Fruit fly (Drosophila melanogaster) whole organism, embryonic: ENCODE data around the gene axo.

Experiments
- Atf3 ChIP-seq: fragments of 200-800 bp; sonication (Bioruptor generic); optimal IDR thresholded peaks from 3 replicates; lab custom pipeline; 2016; ENCODE audit warnings: missing biosample characterization, missing genetic modification characterization
- CG11504 ChIP-seq: fragments of 200-800 bp; sonication (Bioruptor generic); optimal IDR thresholded peaks from 3 replicates; lab custom pipeline; 2019; ENCODE audit warnings: missing biosample characterization, mild to moderate bottlenecking, missing genetic modification characterization, moderate library complexity
- CG1233 ChIP-seq: fragments of 200-800 bp; sonication (Bioruptor generic); optimal IDR thresholded peaks from 4 replicates; lab custom pipeline; 2018; ENCODE audit warnings: missing biosample characterization, mild to moderate bottlenecking, missing genetic modification characterization
- CG12659 ChIP-seq: fragments of 200-800 bp; sonication (Bioruptor generic); optimal IDR thresholded peaks from 3 replicates; lab custom pipeline; 2017; ENCODE audit warnings: mild to moderate bottlenecking, missing biosample characterization, missing genetic modification reagents, missing genetic modification characterization
- CG1529 ChIP-seq: fragments of 200-800 bp; sonication (Bioruptor generic); optimal IDR thresholded peaks from 3 replicates; lab custom pipeline; 2018; ENCODE audit warnings: missing biosample characterization, missing genetic modification characterization
- CG15696 ChIP-seq: fragments of 200-800 bp; sonication (Bioruptor generic); optimal IDR thresholded peaks from 2 replicates; lab custom pipeline; 2019; ENCODE audit warnings: missing biosample characterization, mild to moderate bottlenecking, missing genetic modification characterization, moderate library complexity
- CG1602 ChIP-seq: fragments of 200-800 bp; sonication (Bioruptor generic); optimal IDR thresholded peaks from 3 replicates; lab custom pipeline; 2016; ENCODE audit warnings: missing biosample characterization, missing genetic modification characterization
- CG1647 ChIP-seq: fragments of 200-800 bp; sonication (Bioruptor generic); optimal IDR thresholded peaks from 3 replicates; lab custom pipeline; 2016; ENCODE audit warnings: missing biosample characterization, missing genetic modification characterization
- CG17829 ChIP-seq: fragments of 200-800 bp; optimal IDR thresholded peaks from 2 replicates; lab custom pipeline; 2019; ENCODE audit warnings: missing biosample characterization, mild to moderate bottlenecking, missing genetic modification characterization, moderate library complexity
- CG18599 ChIP-seq: fragments of 200-800 bp; sonication (Bioruptor generic); optimal IDR thresholded peaks from 3 replicates; lab custom pipeline; 2017; ENCODE audit warnings: missing biosample characterization, missing genetic modification characterization, mild to moderate bottlenecking, moderate library complexity, missing genetic modification reagents
- CG18619 ChIP-seq: fragments of 200-800 bp; sonication (Bioruptor generic); optimal IDR thresholded peaks from 3 replicates; lab custom pipeline; 2017; ENCODE audit warnings: missing biosample characterization, mild to moderate bottlenecking, missing genetic modification characterization
- CG2120 ChIP-seq: fragments of 200-800 bp; sonication (Bioruptor generic); optimal IDR thresholded peaks from 3 replicates; lab custom pipeline; 2016; ENCODE audit warnings: missing biosample characterization, missing genetic modification characterization
- CG2202 ChIP-seq: fragments of 200-800 bp; sonication (Bioruptor generic); optimal IDR thresholded peaks from 2 replicates; lab custom pipeline; 2018; ENCODE audit warnings: missing biosample characterization, mild to moderate bottlenecking, missing genetic modification characterization
- CG2712 ChIP-seq: fragments of 200-800 bp; optimal IDR thresholded peaks from 3 replicates; lab custom pipeline; 2019; ENCODE audit warnings: missing biosample characterization, mild to moderate bottlenecking, missing genetic modification characterization, moderate library complexity
- CG31441 ChIP-seq: fragments of 200-800 bp; sonication (Bioruptor generic); IDR thresholded peaks from 2 replicates; pipeline ENCODE4 v1.3.6; 2022; ENCODE audit warnings: missing biosample characterization, missing genetic modification characterization
- CG7786 ChIP-seq: fragments of 200-800 bp; sonication (Bioruptor generic); optimal IDR thresholded peaks from 2 replicates; lab custom pipeline; 2016; ENCODE audit warnings: missing biosample characterization, missing genetic modification characterization
- CG8478 ChIP-seq: fragments of >200 bp; optimal IDR thresholded peaks from 2 replicates; lab custom pipeline; 2018
- CG9876 ChIP-seq: fragments of 200-800 bp; sonication (Bioruptor generic); optimal IDR thresholded peaks from 2 replicates; lab custom pipeline; 2016; ENCODE audit warnings: missing biosample characterization, missing genetic modification characterization
- Dref ChIP-seq: fragments of 200-800 bp; sonication (Bioruptor generic); IDR thresholded peaks from 2 replicates; pipeline ENCODE4 v1.3.6; 2022; ENCODE audit warnings: missing biosample characterization, missing genetic modification characterization
- Drgx ChIP-seq: fragments of 200-800 bp; sonication (Bioruptor generic); IDR thresholded peaks from 2 replicates; pipeline ENCODE4 v1.3.6; 2022; ENCODE audit warnings: missing biosample characterization, missing genetic modification characterization
- Elba2 ChIP-seq: fragments of 200-800 bp; sonication (Bioruptor generic); optimal IDR thresholded peaks from 3 replicates; lab custom pipeline; 2016; ENCODE audit warnings: missing biosample characterization, missing genetic modification characterization
- Fer3 ChIP-seq: fragments of 200-800 bp; sonication (Bioruptor generic); optimal IDR thresholded peaks from 2 replicates; lab custom pipeline; 2018; ENCODE audit warnings: missing biosample characterization, mild to moderate bottlenecking, missing genetic modification characterization, moderate library complexity
- Myb ChIP-seq: fragments of 200-800 bp; sonication (Bioruptor generic); optimal IDR thresholded peaks from 2 replicates; lab custom pipeline; 2016; ENCODE audit warnings: missing biosample characterization, missing genetic modification characterization
- Pdp1 ChIP-seq, 2 experiments: fragments of 200-800 bp; sonication (Bioruptor generic); optimal IDR thresholded peaks; 3 replicates each; lab custom pipeline; 2016; ENCODE audit warnings: missing biosample characterization in 2 of 2, missing genetic modification characterization in 2 of 2, mild to moderate bottlenecking in 1 of 2, moderate library complexity in 1 of 2
- Sox100B ChIP-seq: fragments of 200-800 bp; sonication (Bioruptor generic); optimal IDR thresholded peaks from 3 replicates; lab custom pipeline; 2018; ENCODE audit warnings: missing biosample characterization, mild to moderate bottlenecking, missing genetic modification characterization
- Spps ChIP-seq: fragments of 200-800 bp; sonication (Bioruptor generic); optimal IDR thresholded peaks from 2 replicates; lab custom pipeline; 2018; ENCODE audit warnings: missing biosample characterization, mild to moderate bottlenecking, missing genetic modification characterization
- ap ChIP-seq: fragments of 200-800 bp; sonication (Bioruptor generic); IDR thresholded peaks from 2 replicates; pipeline ENCODE4 v1.3.6; 2022; ENCODE audit warnings: missing biosample characterization, missing genetic modification characterization
- ase ChIP-seq: fragments of 200-800 bp; sonication (Bioruptor generic); IDR thresholded peaks from 3 replicates; pipeline ENCODE4 v1.3.6; 2022; ENCODE audit warnings: missing biosample characterization, missing genetic modification characterization
- ash1 ChIP-seq: fragments of 200-800 bp; sonication (Bioruptor generic); optimal IDR thresholded peaks from 2 replicates; lab custom pipeline; 2018; ENCODE audit warnings: missing biosample characterization, mild to moderate bottlenecking, missing genetic modification characterization
- bab2 ChIP-seq: fragments of 200-800 bp; sonication (Bioruptor generic); optimal IDR thresholded peaks from 2 replicates; lab custom pipeline; 2016; ENCODE audit warnings: missing biosample characterization, missing genetic modification characterization
- cg ChIP-seq: fragments of 200-800 bp; sonication (Bioruptor generic); optimal IDR thresholded peaks from 3 replicates; lab custom pipeline; 2019; ENCODE audit warnings: missing biosample characterization, mild to moderate bottlenecking, missing genetic modification characterization, moderate library complexity
- disco-r ChIP-seq: fragments of 200-800 bp; sonication (Bioruptor generic); optimal IDR thresholded peaks from 2 replicates; lab custom pipeline; 2016; ENCODE audit warnings: missing biosample characterization, missing genetic modification characterization
- exex ChIP-seq: fragments of 200-800 bp; sonication (Bioruptor generic); optimal IDR thresholded peaks from 4 replicates; lab custom pipeline; 2018; ENCODE audit warnings: missing biosample characterization, mild to moderate bottlenecking, missing genetic modification characterization, moderate library complexity
- eyg ChIP-seq: fragments of 200-800 bp; sonication (Bioruptor generic); optimal IDR thresholded peaks from 3 replicates; lab custom pipeline; 2016; ENCODE audit warnings: missing biosample characterization, missing genetic modification characterization
- grau ChIP-seq: fragments of 200-800 bp; optimal IDR thresholded peaks from 3 replicates; lab custom pipeline; 2019; ENCODE audit warnings: missing biosample characterization, mild to moderate bottlenecking, missing genetic modification characterization, moderate library complexity
- grn ChIP-seq: fragments of 200-800 bp; sonication (Bioruptor generic); optimal IDR thresholded peaks from 3 replicates; lab custom pipeline; 2017; ENCODE audit warnings: missing biosample characterization, missing genetic modification characterization
- hb ChIP-seq: fragments of 200-800 bp; sonication (Bioruptor generic); IDR thresholded peaks from 3 replicates; pipeline ENCODE4 v1.3.6; 2022; ENCODE audit warnings: missing biosample characterization, missing genetic modification characterization; ENCODE audit not compliant: partially characterized antibody
- kay ChIP-seq: fragments of 200-800 bp; sonication (Bioruptor generic); optimal IDR thresholded peaks from 2 replicates; lab custom pipeline; 2016; ENCODE audit warnings: missing biosample characterization, missing genetic modification characterization
- ken ChIP-seq: fragments of 200-800 bp; sonication (Bioruptor generic); IDR thresholded peaks from 3 replicates; pipeline ENCODE4 v1.3.6; 2022; ENCODE audit warnings: missing biosample characterization, missing genetic modification characterization
- maf-S ChIP-seq: fragments of 200-800 bp; sonication (Bioruptor generic); optimal IDR thresholded peaks from 2 replicates; lab custom pipeline; 2016; ENCODE audit warnings: missing biosample characterization, missing genetic modification characterization
- nau ChIP-seq: fragments of 200-800 bp; sonication (Bioruptor generic); optimal IDR thresholded peaks from 3 replicates; lab custom pipeline; 2017; ENCODE audit warnings: missing biosample characterization, mild to moderate bottlenecking, missing genetic modification characterization, missing genetic modification reagents
- pros ChIP-seq: fragments of 200-800 bp; sonication (Bioruptor generic); optimal IDR thresholded peaks from 3 replicates; lab custom pipeline; 2019; ENCODE audit warnings: missing biosample characterization, mild to moderate bottlenecking, missing genetic modification characterization, moderate library complexity
- ranshi ChIP-seq: fragments of 200-800 bp; sonication (Bioruptor generic); IDR thresholded peaks from 2 replicates; pipeline ENCODE4 v1.3.6; 2022; ENCODE audit warnings: missing biosample characterization, missing genetic modification characterization
- run ChIP-seq: fragments of 200-800 bp; sonication (Bioruptor generic); optimal IDR thresholded peaks from 3 replicates; lab custom pipeline; 2018; ENCODE audit warnings: missing biosample characterization, mild to moderate bottlenecking, missing genetic modification characterization
- schlank ChIP-seq: fragments of 200-800 bp; sonication (Bioruptor generic); optimal IDR thresholded peaks from 2 replicates; lab custom pipeline; 2018; ENCODE audit warnings: missing biosample characterization, mild to moderate bottlenecking, missing genetic modification characterization
- sens ChIP-seq: fragments of 200-800 bp; sonication (Bioruptor generic); peaks from one replicate; lab custom pipeline; 2016; ENCODE audit warnings: missing biosample characterization, missing genetic modification characterization
- sens-2 ChIP-seq: fragments of 200-800 bp; sonication (Bioruptor generic); IDR thresholded peaks from 2 replicates; pipeline ENCODE4 v1.3.6; 2022; ENCODE audit warnings: missing biosample characterization, missing genetic modification characterization
- sna ChIP-seq: fragments of 200-800 bp; sonication (Bioruptor generic); IDR thresholded peaks from 2 replicates; pipeline ENCODE4 v1.3.6; 2022; ENCODE audit warnings: missing biosample characterization, missing genetic modification characterization; ENCODE audit not compliant: partially characterized antibody
- so ChIP-seq: fragments of 200-800 bp; sonication (Bioruptor generic); IDR thresholded peaks from 3 replicates; pipeline ENCODE4 v1.3.6; 2022; ENCODE audit warnings: missing biosample characterization, missing genetic modification characterization
- sug ChIP-seq: fragments of 200-800 bp; optimal IDR thresholded peaks from 2 replicates; lab custom pipeline; 2019; ENCODE audit warnings: missing biosample characterization, mild to moderate bottlenecking, missing genetic modification characterization, moderate library complexity
- wdn ChIP-seq: fragments of 200-800 bp; sonication (Bioruptor generic); IDR thresholded peaks from 2 replicates; pipeline ENCODE4 v1.3.6; 2022; ENCODE audit warnings: missing biosample characterization, missing genetic modification characterization
- yki ChIP-seq: fragments of >200 bp; optimal IDR thresholded peaks from 3 replicates; lab custom pipeline; 2018
- zf30C ChIP-seq: fragments of 200-800 bp; sonication (Bioruptor generic); optimal IDR thresholded peaks from 3 replicates; lab custom pipeline; 2018; ENCODE audit warnings: missing biosample characterization, mild to moderate bottlenecking, missing genetic modification characterization

Gene axo

DNA sequence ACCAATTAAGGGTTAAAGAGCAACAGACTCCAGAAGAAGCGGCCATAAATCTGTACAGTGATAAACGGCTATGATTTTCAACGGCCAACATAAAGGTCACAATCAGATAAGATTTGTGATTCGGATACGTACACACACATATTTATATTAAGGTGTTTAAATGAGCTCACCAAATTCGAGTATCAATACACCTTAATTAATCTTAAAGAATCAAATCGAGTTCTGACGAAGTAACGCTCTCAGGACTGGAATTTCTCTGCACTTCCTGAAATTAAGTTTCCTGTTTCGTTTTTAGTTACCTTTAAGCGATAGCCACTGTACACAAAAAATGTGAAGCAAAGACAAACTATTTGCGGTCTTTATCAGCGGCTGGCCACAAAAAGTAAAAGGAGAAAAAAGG is 63.2 kb downstream of the axo start (continued):
- TF ChIP-seq CG17829 (tag; lab: Kevin White, UChicago) (peak; percentile 8), CG9876 (GFP tag; lab: Kevin White, UChicago) (no peak), CG2120 (GFP tag; lab: Kevin White, UChicago) (no peak), wdn (GFP tag; lab: Robert Waterston, UW) (no peak), ranshi (GFP tag; lab: Robert Waterston, UW) (no peak), CG12659 (GFP tag; lab: Kevin White, UChicago) (no peak), grau (tag; lab: Kevin White, UChicago) (peak; percentile 93), CG7786 (GFP tag; lab: Kevin White, UChicago) (no peak), nau (no peak), exex (tag; lab: Kevin White, UChicago) (no peak), CG31441 (GFP tag; lab: Robert Waterston, UW) (0 out of 2 replicates have a peak, but pooled peaks have one; percentile 23), run (tag; lab: Kevin White, UChicago) (no peak), CG11504 (tag; lab: Kevin White, UChicago) (peak; percentile 47), sug (no peak), grn (peak; percentile 54), ap (GFP tag; lab: Robert Waterston, UW) (0 out of 2 replicates have a peak, but pooled peaks have one; percentile 16), yki (no peak), CG2712 (tag; lab: Kevin White, UChicago) (peak; percentile 48), Drgx (GFP tag; lab: Robert Waterston, UW) (peak; percentile 45; the same call in 1 of the 2 replicates), cg (no peak), Fer3 (no peak), hb (no peak), ash1 (GFP tag; lab: Kevin White, UChicago) (no peak), Myb (GFP tag; lab: Kevin White, UChicago) (no peak), kay (no peak), ase (GFP tag; lab: Robert Waterston, UW) (no peak), schlank (tag; lab: Kevin White, UChicago) (no peak), CG1529 (GFP tag; lab: Kevin White, UChicago) (no peak), Elba2 (no peak), bab2 (GFP tag; lab: Kevin White, UChicago) (no peak), disco-r (GFP tag; lab: Kevin White, UChicago) (no peak), sens-2 (GFP tag; lab: Robert Waterston, UW) (0 out of 2 replicates have a peak, but pooled peaks have one; percentile 28), CG1602 (GFP tag; lab: Kevin White, UChicago) (no peak), CG2202 (tag; lab: Kevin White, UChicago) (no peak), eyg (GFP tag; lab: Kevin White, UChicago) (no peak), CG18619 (GFP tag; lab: Kevin White, UChicago) (no peak), Pdp1 (GFP tag; optimal IDR thresholded peaks at IDR 0.05; lab: Kevin White, UChicago) (no peak), sna (GFP tag; lab: Robert Waterston, UW) (no peak), CG15696 (tag; lab: Kevin White, UChicago) (peak; percentile 29), pros (no peak), Atf3 (GFP tag; lab: Kevin White, UChicago) (no peak), sens (GFP tag; lab: Kevin White, UChicago) (peak; percentile 78), Sox100B (GFP tag; lab: Kevin White, UChicago) (no peak), maf-S (GFP tag; lab: Kevin White, UChicago) (no peak), CG1233 (GFP tag; lab: Kevin White, UChicago) (peak; percentile 9), Spps (tag; lab: Kevin White, UChicago) (no peak), ken (GFP tag; lab: Robert Waterston, UW) (no peak), zf30C (no peak), so (no peak), CG8478 (no peak), CG18599 (no peak), Dref (GFP tag; lab: Robert Waterston, UW) (no peak), CG1647 (no peak)
